Worm (Caenorhabditis elegans): Measurements from ENCODE around the gene F57G4.1.

ce11 chrV:17667676-17668075, 44.3 kb downstream of the F57G4.1 start, which contains the start of gene F59A1.12:
- no peak for TF ChIP-seq snpc-4 (tag; optimal IDR thresholded peaks at IDR 0.05)
- TF ChIP-seq skn-1 (tag; optimal IDR thresholded peaks at IDR 0.05), result no peak
- no peak for TF ChIP-seq nhr-77 (tag; optimal IDR thresholded peaks at IDR 0.05)
- no peak for TF ChIP-seq nhr-237 (tag; optimal IDR thresholded peaks at IDR 0.05)
- no peak for TF ChIP-seq nhr-28 (tag; optimal IDR thresholded peaks at IDR 0.05)
- TF ChIP-seq lin-39 (tag; optimal IDR thresholded peaks at IDR 0.05), result no peak
- TF ChIP-seq ztf-11 (tag; optimal IDR thresholded peaks at IDR 0.05), result no peak
- TF ChIP-seq blmp-1 (tag; optimal IDR thresholded peaks at IDR 0.05), result no peak

All from whole organism, L1 larva.